Worm (Caenorhabditis elegans) whole organism, L3 larva: Measurements from ENCODE around the gene M04G7.2.

Experiments used
- ZK546.5 ChIP-seq: sonication (generic microtip); optimal IDR thresholded peaks from 2 replicates; lab custom pipeline; 2017; ENCODE audit warnings: missing biosample characterization, missing genetic modification characterization
- ama-1 ChIP-seq: fragments of 150-350 bp; optimal IDR thresholded peaks from 2 replicates; lab custom pipeline; 2018
- ceh-82 ChIP-seq: fragments of 150-350 bp; optimal IDR thresholded peaks from 2 replicates; lab custom pipeline; 2014; ENCODE audit warnings: missing biosample characterization, missing genetic modification characterization
- ceh-9 ChIP-seq: sonication (generic microtip); optimal IDR thresholded peaks from 2 replicates; lab custom pipeline; 2018; ENCODE audit warnings: missing biosample characterization, missing genetic modification characterization
- daf-12 ChIP-seq: fragments of 150-350 bp; optimal IDR thresholded peaks from 2 replicates; lab custom pipeline; 2014; ENCODE audit warnings: missing biosample characterization, missing genetic modification reagents, missing genetic modification characterization
- egl-27 ChIP-seq: sonication (generic microtip); optimal IDR thresholded peaks from 4 replicates; lab custom pipeline; 2017; ENCODE audit warnings: missing biosample characterization, missing genetic modification reagents, missing genetic modification characterization
- egl-5 ChIP-seq: fragments of 150-350 bp; optimal IDR thresholded peaks from 2 replicates; lab custom pipeline; 2017; ENCODE audit warnings: missing biosample characterization, missing genetic modification reagents, missing genetic modification characterization, inconsistent platforms
- elt-2 ChIP-seq: sonication (generic microtip); optimal IDR thresholded peaks from 2 replicates; lab custom pipeline; 2016; ENCODE audit warnings: missing genetic modification reagents, mild to moderate bottlenecking, missing genetic modification characterization, missing compliant biosample characterization
- eor-1 ChIP-seq, 2 experiments: fragments of 150-350 bp; optimal IDR thresholded peaks; 2 replicates each; lab custom pipeline; 2014 to 2018; ENCODE audit warnings: missing biosample characterization in 2 of 2, missing genetic modification characterization in 2 of 2
- fkh-10 ChIP-seq: sonication (generic microtip); optimal IDR thresholded peaks from 2 replicates; lab custom pipeline; 2017; ENCODE audit warnings: missing biosample characterization, missing genetic modification reagents, missing genetic modification characterization
- fos-1 ChIP-seq: fragments of 150-350 bp; optimal IDR thresholded peaks from 2 replicates; lab custom pipeline; 2014; ENCODE audit warnings: missing biosample characterization, missing genetic modification characterization
- hmg-11 ChIP-seq: sonication (generic microtip); optimal IDR thresholded peaks from 2 replicates; lab custom pipeline; 2016; ENCODE audit warnings: missing genetic modification characterization, missing compliant biosample characterization
- lin-15B ChIP-seq: fragments of 150-350 bp; optimal IDR thresholded peaks from 2 replicates; lab custom pipeline; 2014; ENCODE audit warnings: missing biosample characterization, missing genetic modification characterization
- lin-39 ChIP-seq: fragments of 150-350 bp; optimal IDR thresholded peaks from 2 replicates; lab custom pipeline; 2018; ENCODE audit warnings: missing biosample characterization, missing genetic modification reagents, missing genetic modification characterization
- mml-1 ChIP-seq: fragments of 150-350 bp; sonication (generic microtip); optimal IDR thresholded peaks from 3 replicates; lab custom pipeline; 2014; ENCODE audit warnings: missing biosample characterization, missing genetic modification characterization
- nfya-1 ChIP-seq: sonication (generic microtip); optimal IDR thresholded peaks from 2 replicates; lab custom pipeline; 2017; ENCODE audit warnings: missing genetic modification characterization, mild to moderate bottlenecking, missing compliant biosample characterization, antibody characterized with exemption, moderate library complexity; ENCODE audit not compliant: insufficient read depth
- nhr-12 ChIP-seq: fragments of 150-350 bp; optimal IDR thresholded peaks from 2 replicates; lab custom pipeline; 2014; ENCODE audit warnings: missing biosample characterization, missing genetic modification characterization
- nhr-237 ChIP-seq: fragments of 150-350 bp; optimal IDR thresholded peaks from 2 replicates; lab custom pipeline; 2014; ENCODE audit warnings: missing biosample characterization, missing genetic modification characterization
- nhr-25 ChIP-seq: sonication (generic microtip); optimal IDR thresholded peaks from 2 replicates; lab custom pipeline; 2017; ENCODE audit warnings: missing biosample characterization, missing genetic modification characterization
- nhr-67 ChIP-seq: fragments of 150-350 bp; optimal IDR thresholded peaks from 2 replicates; lab custom pipeline; 2014; ENCODE audit warnings: missing biosample characterization, missing genetic modification characterization
- nhr-77 ChIP-seq: fragments of 150-350 bp; optimal IDR thresholded peaks from 2 replicates; lab custom pipeline; 2014; ENCODE audit warnings: missing biosample characterization, missing genetic modification characterization
- pha-4 ChIP-seq: fragments of 150-350 bp; optimal IDR thresholded peaks from 2 replicates; lab custom pipeline; 2014; ENCODE audit warnings: missing biosample characterization, missing genetic modification reagents, missing genetic modification characterization
- pqm-1 ChIP-seq: fragments of 150-350 bp; optimal IDR thresholded peaks from 2 replicates; lab custom pipeline; 2017; ENCODE audit warnings: missing biosample characterization, missing genetic modification characterization, inconsistent platforms
- sea-2 ChIP-seq: fragments of 150-350 bp; sonication (generic microtip); optimal IDR thresholded peaks from 4 replicates; lab custom pipeline; 2014; ENCODE audit warnings: missing biosample characterization, missing genetic modification reagents, missing genetic modification characterization
- skn-1 ChIP-seq: fragments of 150-350 bp; optimal IDR thresholded peaks from 2 replicates; lab custom pipeline; 2014; ENCODE audit warnings: missing biosample characterization, missing genetic modification characterization
- snpc-4 ChIP-seq: fragments of 150-350 bp; optimal IDR thresholded peaks from 2 replicates; lab custom pipeline; 2014; ENCODE audit warnings: missing biosample characterization, missing genetic modification characterization
- unc-62 ChIP-seq: fragments of 150-350 bp; sonication (generic microtip); optimal IDR thresholded peaks from 4 replicates; lab custom pipeline; 2014; ENCODE audit warnings: missing biosample characterization, missing genetic modification reagents, missing genetic modification characterization

Gene M04G7.2

DNA sequence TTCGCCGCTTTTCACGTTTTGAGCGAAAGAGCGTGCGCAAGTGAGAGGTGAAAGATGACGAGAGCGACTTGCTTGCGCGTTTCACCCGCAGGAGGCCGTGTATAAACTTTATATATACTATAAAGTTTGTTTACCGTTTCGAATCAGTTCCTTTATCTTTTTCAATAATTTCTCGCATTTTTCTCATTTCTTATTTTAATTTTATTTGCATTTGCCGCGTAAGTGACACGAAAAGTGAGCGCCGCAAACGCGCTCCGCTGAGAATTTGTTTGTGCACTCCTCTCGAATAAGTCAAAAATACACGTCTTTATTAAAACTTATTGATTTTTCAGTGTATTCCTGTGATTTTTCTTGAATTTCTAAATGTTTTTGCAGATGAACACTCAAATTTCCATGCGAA, 17.2 kb downstream of the M04G7.2 start, which contains the start of gene mrpl-55 (continued):
- TF ChIP-seq mml-1 (tag; lab: Kevin White, UChicago) (no peak), nhr-237 (tag; lab: Kevin White, UChicago) (no peak), sea-2 (no peak), fos-1 (tag; lab: Kevin White, UChicago) (no peak), daf-12 (tag; lab: Kevin White, UChicago) (no peak)
- TF ChIP-seq, all 47 proteins: peak for 21

DNA sequence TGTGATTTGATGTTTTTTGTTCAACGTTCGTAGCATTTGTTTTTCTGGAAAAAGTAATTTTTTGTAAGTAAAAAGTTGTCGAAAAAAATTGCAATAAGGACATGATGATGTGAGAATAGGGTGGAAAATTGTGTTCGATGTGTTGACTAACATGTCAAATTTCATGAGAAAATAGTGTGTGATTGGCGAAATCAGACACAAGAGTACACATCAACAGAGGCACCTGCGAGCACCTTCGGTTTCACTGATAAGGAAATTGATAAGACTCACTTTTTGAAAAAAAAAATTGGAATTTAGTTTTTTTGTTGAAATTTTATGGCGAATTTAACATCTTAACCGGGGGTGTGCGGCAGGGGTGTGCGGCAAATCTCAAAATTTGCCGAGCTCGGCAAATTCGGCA, 20.3 kb downstream of the M04G7.2 start, which contains the start of gene hum-8:
TSS of gene hum-8 (minus strand) at position 46 of the 400 bp plus-strand sequence.
- no peak for TF ChIP-seq lin-15B (tag; lab: Kevin White, UChicago)
- no peak for TF ChIP-seq ZK546.5 (tag; lab: Kevin White, UChicago)
- no peak for TF ChIP-seq nhr-12
- no peak for TF ChIP-seq hmg-11 (tag; lab: Kevin White, UChicago)
- TF ChIP-seq mml-1 (tag; lab: Kevin White, UChicago), result no peak
- no peak for TF ChIP-seq egl-27 (tag; lab: Kevin White, UChicago)
- peak; percentile 67 for TF ChIP-seq pha-4 (tag; lab: Kevin White, UChicago)
- TF ChIP-seq pqm-1, result peak; percentile 37
- no peak for TF ChIP-seq eor-1 (tag; optimal IDR thresholded peaks at IDR 0.05; lab: Kevin White, UChicago)
- TF ChIP-seq elt-2 (tag; lab: Kevin White, UChicago), result peak; percentile 86
- no peak for TF ChIP-seq nhr-237 (tag; lab: Kevin White, UChicago)

DNA sequence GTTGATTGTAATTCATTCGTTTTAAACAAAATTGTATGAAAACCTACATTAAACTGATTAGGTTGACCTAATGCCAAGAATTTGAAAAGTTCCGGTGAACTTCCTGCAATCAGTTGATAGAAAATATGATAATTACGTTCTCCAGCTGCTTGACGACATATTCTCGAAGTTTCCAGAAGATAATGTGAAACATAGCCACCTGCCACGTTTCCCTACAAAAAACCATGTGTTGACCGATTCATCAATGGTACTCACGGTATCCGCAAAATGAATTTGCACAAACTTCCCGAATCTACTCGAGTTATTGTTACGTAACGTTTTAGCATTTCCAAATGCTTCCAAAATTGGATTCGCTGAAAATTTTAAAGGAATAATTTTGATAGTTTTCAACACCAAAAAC, 22.4 kb downstream of the M04G7.2 start:
- TF ChIP-seq ceh-9 (tag; lab: Kevin White, UChicago), result no peak
- TF ChIP-seq egl-5 (tag; lab: Kevin White, UChicago), result no peak
- no peak for TF ChIP-seq nhr-77
- no peak for TF ChIP-seq lin-39 (tag; lab: Kevin White, UChicago)
- no peak for TF ChIP-seq nhr-67 (tag; lab: Kevin White, UChicago)
- TF ChIP-seq elt-2 (tag; lab: Kevin White, UChicago), result no peak
- no peak for TF ChIP-seq daf-12 (tag; lab: Kevin White, UChicago)
- TF ChIP-seq fkh-10 (GFP tag; lab: Kevin White, UChicago), result no peak
- no peak for TF ChIP-seq nfya-1 (tag; lab: Kevin White, UChicago)
- no peak for TF ChIP-seq nhr-25 (tag; lab: Kevin White, UChicago)
- no peak for TF ChIP-seq hmg-11 (tag; lab: Kevin White, UChicago)
- no peak for TF ChIP-seq ama-1 (lab: Kevin White, UChicago)

DNA sequence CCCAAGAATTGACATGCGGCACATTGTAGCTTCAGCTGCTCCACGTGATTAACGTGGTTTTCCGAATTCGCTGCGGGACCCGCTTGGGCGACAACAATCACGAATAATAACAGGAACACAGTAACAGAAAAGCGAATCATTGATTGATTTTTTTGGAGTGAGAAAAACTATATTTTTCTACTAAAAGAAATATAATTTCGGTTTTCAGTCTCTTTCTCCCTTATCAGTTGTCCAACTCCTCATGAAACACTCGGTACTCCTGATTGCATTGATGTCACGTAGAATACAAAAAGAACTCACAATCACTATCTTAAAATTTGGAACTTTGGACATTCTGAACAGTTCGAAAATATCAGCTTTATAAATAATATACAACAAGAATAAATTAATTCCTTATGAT, 32.0 kb downstream of the M04G7.2 start, which contains the start of gene Y66H1A.5:
TSS of gene Y66H1A.5 (minus strand) at position 265 of the 400 bp plus-strand sequence.
- TF ChIP-seq snpc-4 (no peak), ceh-9 (tag; lab: Kevin White, UChicago) (no peak), nhr-12 (no peak), nfya-1 (tag; lab: Kevin White, UChicago) (no peak), pha-4 (tag; lab: Kevin White, UChicago) (peak; percentile 26), ceh-82 (tag; lab: Kevin White, UChicago) (no peak), elt-2 (tag; lab: Kevin White, UChicago) (peak; percentile 74), pqm-1 (peak; percentile 48)

DNA sequence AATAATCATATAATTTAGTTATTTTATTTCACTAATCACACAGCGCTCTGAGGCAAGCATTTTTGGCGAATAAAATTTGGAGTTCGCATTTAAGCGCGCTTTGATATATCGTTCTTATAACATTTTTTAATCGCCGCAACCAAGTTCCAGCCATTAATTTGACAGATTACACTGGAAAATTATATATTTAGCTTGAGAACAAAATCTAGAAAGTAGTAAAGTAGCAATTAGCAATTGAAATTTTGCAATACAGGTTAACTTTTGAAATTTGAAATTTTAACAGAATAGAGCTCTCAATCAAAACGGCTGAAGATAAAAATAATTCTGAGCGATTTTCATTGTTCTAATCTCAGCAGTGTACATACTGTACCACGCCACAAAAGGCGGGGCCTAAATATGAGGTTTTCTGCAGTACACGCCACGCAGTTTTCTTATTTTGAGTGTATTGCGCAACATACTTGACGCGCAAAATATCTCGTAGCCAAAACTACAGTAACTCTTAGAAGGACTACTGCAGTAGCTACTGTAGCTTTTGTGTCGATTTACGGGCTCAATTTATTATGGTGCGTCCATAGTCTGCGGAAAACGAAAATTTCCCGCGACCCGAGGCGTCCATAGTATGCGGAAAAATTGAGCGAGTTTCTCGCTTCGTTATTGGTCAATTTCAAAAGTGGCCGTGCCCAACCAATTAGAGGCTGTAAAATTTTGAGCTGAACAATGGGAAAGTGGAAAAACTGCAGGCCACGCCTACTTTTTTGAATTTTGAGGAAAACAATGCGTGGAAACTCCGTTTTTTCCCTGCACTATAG, 33.5 kb downstream of the M04G7.2 start:
- TF ChIP-seq nfya-1 (tag; lab: Kevin White, UChicago), result peak; percentile 28
- TF ChIP-seq fos-1 (tag; lab: Kevin White, UChicago), result no peak
- TF ChIP-seq, all 47 proteins: peak for 1

DNA sequence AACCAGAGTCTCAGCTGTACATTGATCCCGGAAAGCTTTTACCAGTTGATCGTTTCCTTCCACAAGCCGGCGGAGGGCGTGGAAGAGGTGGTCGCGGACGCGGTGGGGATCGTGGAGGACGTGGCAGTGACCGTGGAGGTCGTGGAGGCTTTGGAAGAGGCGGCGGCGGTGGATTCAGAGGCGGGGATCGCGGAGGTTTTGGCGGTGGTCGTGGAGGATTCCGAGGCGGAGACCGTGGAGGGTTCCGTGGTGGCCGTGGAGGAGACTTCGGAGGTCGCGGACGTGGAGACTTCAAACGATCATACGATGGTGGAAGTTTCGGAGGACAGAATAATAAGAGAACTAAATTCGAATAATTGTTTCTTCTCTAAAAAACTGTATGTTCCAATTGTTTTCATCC, 34.2 kb downstream of the M04G7.2 start:
- TF ChIP-seq elt-2 (tag; lab: Kevin White, UChicago), result no peak
- TF ChIP-seq ceh-82 (tag; lab: Kevin White, UChicago), result no peak
- TF ChIP-seq skn-1 (tag; lab: Kevin White, UChicago), result no peak
- TF ChIP-seq unc-62 (GFP tag; lab: Kevin White, UChicago), result no peak
- no peak for TF ChIP-seq hmg-11 (tag; lab: Kevin White, UChicago)
- no peak for TF ChIP-seq fos-1 (tag; lab: Kevin White, UChicago)
